Worm (Caenorhabditis elegans): ENCODE results near the gene W05H9.2.

DNA sequence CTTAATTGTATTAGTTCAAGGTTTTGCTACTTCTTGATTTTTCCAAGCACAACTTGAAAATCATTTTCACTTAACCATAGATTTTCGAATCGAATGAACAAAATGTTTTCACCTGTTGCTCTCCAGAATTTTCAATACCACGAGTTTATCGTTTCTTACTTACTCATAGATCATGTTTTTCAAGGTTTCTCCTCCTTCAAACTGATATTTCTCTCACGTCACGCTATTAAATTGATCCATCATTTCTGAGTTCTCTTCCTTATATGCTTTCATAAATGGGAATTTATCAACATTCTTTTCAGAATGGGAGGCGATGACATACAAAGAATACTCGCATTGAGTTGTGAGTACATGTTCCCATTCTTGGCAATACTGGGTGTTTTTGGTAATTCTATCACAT is 44.6 kb downstream of the W05H9.2 start, which contains the start of gene npr-38:
- TF ChIP-seq ama-1 (optimal IDR thresholded peaks at IDR 0.05), result no peak
- no peak for TF ChIP-seq flt-1 (GFP tag; IDR thresholded peaks at IDR 0.05)
- TF ChIP-seq aly-1 (tag; optimal IDR thresholded peaks at IDR 0.05), result no peak
- TF ChIP-seq ceh-36 (tag; optimal IDR thresholded peaks at IDR 0.05), result no peak
- TF ChIP-seq tra-4 (tag; optimal IDR thresholded peaks at IDR 0.05), result no peak
- TF ChIP-seq sea-1 (GFP tag; conservative IDR thresholded peaks at IDR 0.05), result no peak
- no peak for TF ChIP-seq pes-1 (GFP tag; IDR thresholded peaks at IDR 0.05)
- no peak for TF ChIP-seq B0310.2 (tag; optimal IDR thresholded peaks at IDR 0.05)
- TF ChIP-seq hnd-1 (tag; optimal IDR thresholded peaks at IDR 0.05), result no peak
- no peak for TF ChIP-seq tbx-11 (GFP tag; IDR thresholded peaks at IDR 0.05)
- no peak for TF ChIP-seq hmbx-1 (tag; optimal IDR thresholded peaks at IDR 0.05)

All from whole organism, early embryonic.